Fruit fly (Drosophila melanogaster) whole organism, pupa: ENCODE measurements around the gene CG11885.

Experiments
- CG10348 ChIP-seq: fragments of 200-800 bp; sonication (Bioruptor generic); IDR thresholded peaks from 2 replicates; pipeline ENCODE4 v1.3.6; 2022; ENCODE audit warnings: missing biosample characterization, missing genetic modification characterization
- CG12605 ChIP-seq: fragments of 200-800 bp; sonication (Bioruptor generic); IDR thresholded peaks from 2 replicates; pipeline ENCODE4 v1.3.6; 2022; ENCODE audit warnings: missing biosample characterization, missing genetic modification characterization
- CG13204 ChIP-seq: fragments of 200-800 bp; sonication (Bioruptor generic); optimal IDR thresholded peaks from 2 replicates; lab custom pipeline; 2018; ENCODE audit warnings: missing biosample characterization, mild to moderate bottlenecking, missing genetic modification characterization, moderate library complexity
- CG14655 ChIP-seq: fragments of 200-800 bp; sonication (Bioruptor generic); optimal IDR thresholded peaks from 3 replicates; lab custom pipeline; 2017; ENCODE audit warnings: mild to moderate bottlenecking, missing biosample characterization, missing genetic modification reagents, missing genetic modification characterization
- CG15710 ChIP-seq: fragments of 200-800 bp; sonication (Bioruptor generic); optimal IDR thresholded peaks from 2 replicates; lab custom pipeline; 2018; ENCODE audit warnings: missing biosample characterization, mild to moderate bottlenecking, missing genetic modification characterization, moderate library complexity
- CG17806 ChIP-seq: fragments of 200-800 bp; sonication (Bioruptor generic); optimal IDR thresholded peaks from 2 replicates; lab custom pipeline; 2018; ENCODE audit warnings: missing biosample characterization, mild to moderate bottlenecking, missing genetic modification characterization, moderate library complexity
- CG32121 ChIP-seq: fragments of 200-800 bp; sonication (Bioruptor generic); IDR thresholded peaks from 2 replicates; pipeline ENCODE4 v1.3.6; 2022; ENCODE audit warnings: missing biosample characterization, missing genetic modification characterization
- CG34367 ChIP-seq: fragments of 200-800 bp; sonication (Bioruptor generic); optimal IDR thresholded peaks from 2 replicates; lab custom pipeline; 2018; ENCODE audit warnings: missing biosample characterization, mild to moderate bottlenecking, missing genetic modification characterization
- CG4496 ChIP-seq: fragments of 200-800 bp; sonication (Bioruptor generic); IDR thresholded peaks from 3 replicates; pipeline ENCODE4 v1.3.6; 2022; ENCODE audit warnings: missing biosample characterization, missing genetic modification characterization
- CG8159 ChIP-seq: fragments of 200-800 bp; sonication (Bioruptor generic); optimal IDR thresholded peaks from 3 replicates; lab custom pipeline; 2018; ENCODE audit warnings: missing biosample characterization, mild to moderate bottlenecking, missing genetic modification characterization, moderate library complexity
- CG8301 ChIP-seq: fragments of 200-800 bp; sonication (Bioruptor generic); optimal IDR thresholded peaks from 2 replicates; lab custom pipeline; 2018; ENCODE audit warnings: missing biosample characterization, mild to moderate bottlenecking, missing genetic modification characterization
- CG9948 ChIP-seq: fragments of 200-800 bp; sonication (Bioruptor generic); optimal IDR thresholded peaks from 2 replicates; lab custom pipeline; 2018; ENCODE audit warnings: missing biosample characterization, mild to moderate bottlenecking, missing genetic modification characterization, moderate library complexity
- D1 ChIP-seq: fragments of 200-800 bp; sonication (Bioruptor generic); optimal IDR thresholded peaks from 2 replicates; lab custom pipeline; 2018; ENCODE audit warnings: missing biosample characterization, mild to moderate bottlenecking, missing genetic modification characterization, moderate library complexity
- EcR ChIP-seq: fragments of 200-800 bp; sonication (Bioruptor generic); optimal IDR thresholded peaks from 3 replicates; lab custom pipeline; 2019; ENCODE audit warnings: missing biosample characterization, missing genetic modification characterization, mild to moderate bottlenecking, moderate library complexity, missing genetic modification reagents
- Ets98B ChIP-seq: fragments of 200-800 bp; sonication (Bioruptor generic); IDR thresholded peaks from 2 replicates; pipeline ENCODE4 v1.3.6; 2022; ENCODE audit warnings: missing biosample characterization, missing genetic modification characterization
- Pif1A ChIP-seq: fragments of 200-800 bp; sonication (Bioruptor generic); optimal IDR thresholded peaks from 3 replicates; lab custom pipeline; 2016; ENCODE audit warnings: missing biosample characterization, missing genetic modification characterization
- Pif1B ChIP-seq: fragments of 200-800 bp; sonication (Bioruptor generic); optimal IDR thresholded peaks from 3 replicates; lab custom pipeline; 2016; ENCODE audit warnings: missing biosample characterization, missing genetic modification characterization
- Snoo ChIP-seq: fragments of 200-800 bp; sonication (Bioruptor generic); optimal IDR thresholded peaks from 3 replicates; lab custom pipeline; 2017; ENCODE audit warnings: missing biosample characterization, mild to moderate bottlenecking, missing genetic modification characterization, inconsistent platforms
- fd96Ca ChIP-seq: fragments of 200-800 bp; sonication (Bioruptor generic); IDR thresholded peaks from 3 replicates; pipeline ENCODE4 v1.3.6; 2022; ENCODE audit warnings: missing biosample characterization, missing genetic modification characterization
- gl ChIP-seq: fragments of 200-800 bp; sonication (Bioruptor generic); optimal IDR thresholded peaks from 2 replicates; lab custom pipeline; 2018; ENCODE audit warnings: missing biosample characterization, mild to moderate bottlenecking, missing genetic modification characterization
- rn ChIP-seq: fragments of 200-800 bp; sonication (Bioruptor generic); IDR thresholded peaks from 2 replicates; pipeline ENCODE4 v1.3.6; 2022; ENCODE audit warnings: missing biosample characterization, missing genetic modification characterization

Gene CG11885

dm6 chr2L:441927-442691 lies 20.9 kb upstream of the CG11885 start:
- peak; percentile 97 for TF ChIP-seq Pif1B (GFP tag; lab: Kevin White, UChicago)
- peak; percentile 95 for TF ChIP-seq Snoo
- peak; percentile 94 for TF ChIP-seq CG9948
- peak; percentile 96 for TF ChIP-seq CG17806 (tag; lab: Kevin White, UChicago)
- peak; percentile 98 for TF ChIP-seq Pif1A
- peak; percentile 89 for TF ChIP-seq CG32121 (GFP tag; lab: Robert Waterston, UW)
- peak; percentile 96 for TF ChIP-seq CG15710
- peak; percentile 95 for TF ChIP-seq CG8159 (tag; lab: Kevin White, UChicago)
- peak; percentile 96 for TF ChIP-seq Ets98B (GFP tag; lab: Robert Waterston, UW)
- peak; percentile 89 for TF ChIP-seq CG13204 (GFP tag; lab: Kevin White, UChicago)
- peak; percentile 93 for TF ChIP-seq CG14655
- peak; percentile 90 for TF ChIP-seq rn
- TF ChIP-seq CG4496 (GFP tag; lab: Robert Waterston, UW): peak; percentile 96
- peak; percentile 96 for TF ChIP-seq fd96Ca (GFP tag; lab: Robert Waterston, UW)
- no peak for TF ChIP-seq D1
- 0 out of 2 replicates have a peak, but pooled peaks have one; percentile 36 for TF ChIP-seq CG10348 (GFP tag; lab: Robert Waterston, UW)
- peak; percentile 93 for TF ChIP-seq gl (tag; lab: Kevin White, UChicago)
- TF ChIP-seq EcR (GFP tag; lab: Kevin White, UChicago): peak; percentile 65
- peak; percentile 92 for TF ChIP-seq CG12605 (GFP tag; lab: Robert Waterston, UW)
- TF ChIP-seq CG34367: peak; percentile 95
- peak; percentile 92 for TF ChIP-seq CG8301 (tag; lab: Kevin White, UChicago)

- no peak for TF ChIP-seq CG15710
- no peak for TF ChIP-seq CG13204 (GFP tag; lab: Kevin White, UChicago)
Observed at dm6 chr2L:441455-441730, 20.1 kb upstream of the CG11885 start.

dm6 chr2L:440638-441454 lies 19.6 kb upstream of the CG11885 start:
- TF ChIP-seq Pif1B (GFP tag; lab: Kevin White, UChicago) (peak; percentile 87), gl (tag; lab: Kevin White, UChicago) (peak; percentile 53), CG10348 (GFP tag; lab: Robert Waterston, UW) (no peak), CG34367 (peak; percentile 86), CG9948 (peak; percentile 95), CG8159 (tag; lab: Kevin White, UChicago) (peak; percentile 94), rn (no peak), CG14655 (peak; percentile 89), CG13204 (GFP tag; lab: Kevin White, UChicago) (peak; percentile 73), Ets98B (GFP tag; lab: Robert Waterston, UW) (no peak), EcR (GFP tag; lab: Kevin White, UChicago) (no peak), CG4496 (GFP tag; lab: Robert Waterston, UW) (no peak; the same call in 1 of the 3 replicates), CG15710 (peak; percentile 92), CG8301 (tag; lab: Kevin White, UChicago) (peak; percentile 72), CG17806 (tag; lab: Kevin White, UChicago) (peak; percentile 90), CG12605 (GFP tag; lab: Robert Waterston, UW) (peak; percentile 20; the same call in 1 of the 2 replicates), Pif1A (peak; percentile 83), fd96Ca (GFP tag; lab: Robert Waterston, UW) (no peak), CG32121 (GFP tag; lab: Robert Waterston, UW) (no peak), D1 (peak; percentile 90), Snoo (peak; percentile 90)
- TF ChIP-seq, all 21 proteins: peak for 14

dm6 chr2L:439339-439738 lies 18.1 kb upstream of the CG11885 start:
- TF ChIP-seq EcR (GFP tag; lab: Kevin White, UChicago) (no peak), CG14655 (peak; percentile 92), CG9948 (peak; percentile 89), fd96Ca (GFP tag; lab: Robert Waterston, UW) (peak; percentile 81), CG34367 (peak; percentile 76), rn (0 out of 2 replicates have a peak, but pooled peaks have one; percentile 14), Pif1A (peak; percentile 82), Pif1B (GFP tag; lab: Kevin White, UChicago) (peak; percentile 82), Snoo (peak; percentile 85), CG15710 (peak; percentile 82), CG32121 (GFP tag; lab: Robert Waterston, UW) (0 out of 2 replicates have a peak, but pooled peaks have one; percentile 18), CG4496 (GFP tag; lab: Robert Waterston, UW) (peak; percentile 70), CG8159 (tag; lab: Kevin White, UChicago) (peak; percentile 87), CG13204 (GFP tag; lab: Kevin White, UChicago) (no peak), CG8301 (tag; lab: Kevin White, UChicago) (peak; percentile 90), CG17806 (tag; lab: Kevin White, UChicago) (peak; percentile 92), CG12605 (GFP tag; lab: Robert Waterston, UW) (peak; percentile 57), Ets98B (GFP tag; lab: Robert Waterston, UW) (peak; percentile 82), gl (tag; lab: Kevin White, UChicago) (peak; percentile 67), D1 (peak; percentile 54), CG10348 (GFP tag; lab: Robert Waterston, UW) (no peak)

DNA sequence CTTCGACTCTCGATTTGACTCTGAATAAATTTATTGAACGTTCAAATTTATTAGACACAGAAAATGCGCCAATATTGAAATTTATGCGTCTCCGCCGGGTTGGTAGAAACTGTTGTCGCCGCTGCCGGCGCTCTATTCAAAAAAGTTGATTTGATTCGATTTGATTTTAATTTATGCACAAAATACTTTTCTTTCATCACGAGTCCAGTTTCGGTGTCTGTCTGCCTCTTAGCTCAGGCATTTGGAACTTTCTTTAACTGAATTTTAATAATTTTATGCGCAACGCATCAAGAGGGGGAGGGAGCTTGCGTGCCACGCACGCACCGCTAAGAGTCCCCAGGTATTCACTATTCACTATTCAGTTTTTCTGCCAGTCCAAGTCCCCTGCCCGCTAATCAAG lies 16.2 kb upstream of the CG11885 start:
- no peak for TF ChIP-seq CG17806 (tag; lab: Kevin White, UChicago)
- TF ChIP-seq CG13204 (GFP tag; lab: Kevin White, UChicago): no peak
- TF ChIP-seq CG32121 (GFP tag; lab: Robert Waterston, UW): no peak
- no peak for TF ChIP-seq CG14655
- no peak for TF ChIP-seq CG12605 (GFP tag; lab: Robert Waterston, UW)
- no peak for TF ChIP-seq D1
- TF ChIP-seq Ets98B (GFP tag; lab: Robert Waterston, UW): no peak
- no peak for TF ChIP-seq CG15710
- no peak for TF ChIP-seq Pif1B (GFP tag; lab: Kevin White, UChicago)
- TF ChIP-seq, all 21 proteins: peak for 0
